Fruit fly (Drosophila melanogaster) Kc167 (cell line): Measurements from ENCODE around the gene Pburs.

Experiments
- Myc ChIP-seq: fragments of >200 bp; optimal IDR thresholded peaks from 2 replicates; lab custom pipeline; 2017; ENCODE audit warnings: missing external identifiers
- h ChIP-seq: fragments of >200 bp; optimal IDR thresholded peaks from 3 replicates; lab custom pipeline; 2018; ENCODE audit warnings: missing external identifiers
- insv ChIP-seq: fragments of >200 bp; optimal IDR thresholded peaks from 3 replicates; lab custom pipeline; 2018; ENCODE audit warnings: missing external identifiers
- psq ChIP-seq: fragments of >200 bp; optimal IDR thresholded peaks from 2 replicates; lab custom pipeline; 2017; ENCODE audit warnings: missing external identifiers
- ttk ChIP-seq: sonication (Bioruptor generic); optimal IDR thresholded peaks from 2 replicates; lab custom pipeline; 2017; ENCODE audit warnings: missing external identifiers

DNA sequence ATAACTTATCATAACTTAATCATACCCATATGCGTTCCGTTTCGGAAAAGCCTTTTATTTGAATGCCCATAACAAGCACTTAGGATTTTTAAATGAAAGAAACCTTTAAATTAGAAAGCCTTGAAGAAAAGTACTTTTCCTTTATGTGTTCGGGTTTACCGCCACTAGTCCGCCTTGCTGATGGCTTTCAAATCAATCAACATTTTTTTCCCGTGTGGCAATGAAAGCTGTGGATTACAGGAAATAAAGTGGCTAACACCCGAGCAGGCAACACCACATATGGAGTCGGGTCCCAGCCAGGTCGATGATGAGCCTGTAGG is 46.4 kb downstream of the Pburs start:
- no peak for TF ChIP-seq psq (lab: Kevin White, UChicago)
- TF ChIP-seq h (lab: Kevin White, UChicago), result no peak
- no peak for TF ChIP-seq insv (lab: Kevin White, UChicago)
- TF ChIP-seq ttk (lab: Kevin White, UChicago), result no peak
- no peak for TF ChIP-seq Myc (lab: Kevin White, UChicago)
